Worm (Caenorhabditis elegans) whole organism, L4 larva: ENCODE data around the gene F13H6.5.

ENCODE experiments used
- T26A8.4 ChIP-seq: fragments of 200-800 bp; sonication (Bioruptor generic); IDR thresholded peaks from 2 replicates; pipeline ENCODE4 v1.3.6; 2022; ENCODE audit warnings: missing genetic modification characterization, missing compliant biosample characterization
- Y105C5A.15 ChIP-seq: fragments of 200-800 bp; sonication (Bioruptor generic); IDR thresholded peaks from 2 replicates; pipeline ENCODE4 v1.3.6; 2022; ENCODE audit warnings: missing genetic modification characterization, missing compliant biosample characterization
- Y5F2A.4 ChIP-seq: fragments of 200-800 bp; sonication (Bioruptor generic); optimal IDR thresholded peaks from 2 replicates; lab custom pipeline; 2018; ENCODE audit warnings: mild to moderate bottlenecking, missing genetic modification characterization, missing compliant biosample characterization
- Y75B8A.6 ChIP-seq: fragments of 200-800 bp; sonication (Bioruptor generic); IDR thresholded peaks from 2 replicates; pipeline ENCODE4 v1.3.6; 2022; ENCODE audit warnings: missing genetic modification reagents, missing genetic modification characterization, missing compliant biosample characterization
- aly-2 ChIP-seq: sonication (generic microtip); optimal IDR thresholded peaks from 2 replicates; lab custom pipeline; 2018; ENCODE audit warnings: missing biosample characterization, missing genetic modification characterization
- ama-1 ChIP-seq: fragments of 150-350 bp; optimal IDR thresholded peaks from 2 replicates; lab custom pipeline; 2014; ENCODE audit warnings: inconsistent platforms, mixed read lengths
- attf-4 ChIP-seq: sonication (generic microtip); optimal IDR thresholded peaks from 3 replicates; lab custom pipeline; 2017; ENCODE audit warnings: missing biosample characterization, missing genetic modification characterization
- ceh-20 ChIP-seq: fragments of 200-800 bp; sonication (Bioruptor generic); IDR thresholded peaks from 2 replicates; pipeline ENCODE4 v1.3.6; 2022; ENCODE audit warnings: missing genetic modification reagents, missing genetic modification characterization, missing compliant biosample characterization
- ceh-28 ChIP-seq: fragments of 150-350 bp; optimal IDR thresholded peaks from 2 replicates; lab custom pipeline; 2014; ENCODE audit warnings: missing biosample characterization, missing genetic modification reagents, missing genetic modification characterization
- ceh-44 ChIP-seq: fragments of 200-800 bp; sonication (Bioruptor generic); IDR thresholded peaks from 2 replicates; pipeline ENCODE4 v1.3.6; 2022; ENCODE audit warnings: missing genetic modification reagents, missing genetic modification characterization, missing compliant biosample characterization
- dmd-6 ChIP-seq: fragments of 200-800 bp; sonication (Bioruptor generic); IDR thresholded peaks from 2 replicates; pipeline ENCODE4 v1.3.6; 2022; ENCODE audit warnings: missing genetic modification reagents, missing genetic modification characterization, missing compliant biosample characterization
- dmd-8 ChIP-seq: fragments of 200-800 bp; sonication (Bioruptor generic); IDR thresholded peaks from 2 replicates; pipeline ENCODE4 v1.3.6; 2022; ENCODE audit warnings: missing genetic modification characterization, missing compliant biosample characterization
- duxl-1 ChIP-seq: sonication (generic microtip); optimal IDR thresholded peaks from 2 replicates; lab custom pipeline; 2016; ENCODE audit warnings: mild to moderate bottlenecking, missing genetic modification characterization, moderate library complexity, missing compliant biosample characterization; ENCODE audit not compliant: poor library complexity
- egl-43 ChIP-seq: fragments of 200-800 bp; sonication (Bioruptor generic); IDR thresholded peaks from 2 replicates; pipeline ENCODE4 v1.3.6; 2022; ENCODE audit warnings: missing genetic modification reagents, missing genetic modification characterization, missing compliant biosample characterization
- hlh-30 ChIP-seq: sonication (generic microtip); optimal IDR thresholded peaks from 2 replicates; lab custom pipeline; 2017; ENCODE audit warnings: antibody characterized with exemption, mild to moderate bottlenecking, missing genetic modification characterization, missing compliant biosample characterization; ENCODE audit not compliant: insufficient read depth
- jun-1 ChIP-seq: fragments of 150-350 bp; optimal IDR thresholded peaks from 2 replicates; lab custom pipeline; 2014; ENCODE audit warnings: missing biosample characterization, missing genetic modification reagents, missing genetic modification characterization
- lim-7 ChIP-seq: fragments of 200-800 bp; sonication (Bioruptor generic); IDR thresholded peaks from 2 replicates; pipeline ENCODE4 v1.3.6; 2022; ENCODE audit warnings: missing genetic modification characterization, missing compliant biosample characterization
- lin-1 ChIP-seq: fragments of 200-800 bp; sonication (Bioruptor generic); IDR thresholded peaks from 2 replicates; pipeline ENCODE4 v1.3.6; 2022; ENCODE audit warnings: missing genetic modification reagents, missing genetic modification characterization, missing compliant biosample characterization
- lin-15B ChIP-seq: fragments of 150-350 bp; sonication (generic microtip); optimal IDR thresholded peaks from 3 replicates; lab custom pipeline; 2014; ENCODE audit warnings: missing biosample characterization, missing genetic modification characterization
- lin-29 ChIP-seq: fragments of 200-800 bp; sonication (Bioruptor generic); IDR thresholded peaks from 2 replicates; pipeline ENCODE4 v1.3.6; 2022; ENCODE audit warnings: missing genetic modification reagents, missing genetic modification characterization, missing compliant biosample characterization
- lin-38 ChIP-seq: fragments of 200-800 bp; sonication (Bioruptor generic); IDR thresholded peaks from 2 replicates; pipeline ENCODE4 v1.3.6; 2022; ENCODE audit warnings: missing genetic modification reagents, missing genetic modification characterization, missing compliant biosample characterization
- lsy-2 ChIP-seq, 2 experiments: fragments of 150-350 bp in 1 of 2; sonication (generic microtip) in 1 of 2; optimal IDR thresholded peaks; 2 replicates each; lab custom pipeline; 2014 to 2017; ENCODE audit warnings: missing biosample characterization in 2 of 2, missing genetic modification characterization in 2 of 2
- madf-5 ChIP-seq, 2 experiments: fragments of 200-800 bp; sonication (Bioruptor generic); IDR thresholded peaks; 2 replicates each; pipeline ENCODE4 v1.3.6; 2022; ENCODE audit warnings: missing compliant biosample characterization in 2 of 2, missing genetic modification characterization in 2 of 2
- mdl-1 ChIP-seq, 2 experiments: fragments of 150-350 bp in 1 of 2; sonication (generic microtip) in 1 of 2; optimal IDR thresholded peaks; 2 replicates each; lab custom pipeline; 2014 to 2017; ENCODE audit warnings: missing biosample characterization in 2 of 2, missing genetic modification characterization in 2 of 2
- mdt-29 ChIP-seq: fragments of 200-800 bp; sonication (Bioruptor generic); IDR thresholded peaks from 2 replicates; pipeline ENCODE4 v1.3.6; 2022; ENCODE audit warnings: missing genetic modification reagents, missing genetic modification characterization, missing compliant biosample characterization
- mxl-2 ChIP-seq: fragments of 200-800 bp; sonication (Bioruptor generic); conservative IDR thresholded peaks from 2 replicates; pipeline ENCODE4 v1.3.6; 2022; ENCODE audit warnings: missing genetic modification reagents, missing genetic modification characterization, missing compliant biosample characterization
- mxl-3 ChIP-seq: fragments of 200-800 bp; sonication (Bioruptor generic); optimal IDR thresholded peaks from 2 replicates; lab custom pipeline; 2018; ENCODE audit warnings: mild to moderate bottlenecking, missing genetic modification characterization, missing compliant biosample characterization
- nhr-10 ChIP-seq: fragments of 150-350 bp; optimal IDR thresholded peaks from 2 replicates; lab custom pipeline; 2014; ENCODE audit warnings: missing biosample characterization, missing genetic modification characterization
- nhr-111 ChIP-seq: fragments of 200-800 bp; sonication (Bioruptor generic); optimal IDR thresholded peaks from 2 replicates; lab custom pipeline; 2018; ENCODE audit warnings: mild to moderate bottlenecking, missing genetic modification characterization, missing compliant biosample characterization
- nhr-25 ChIP-seq: sonication (generic microtip); optimal IDR thresholded peaks from 2 replicates; lab custom pipeline; 2017; ENCODE audit warnings: missing genetic modification characterization, mild to moderate bottlenecking, missing compliant biosample characterization, antibody characterized with exemption, moderate library complexity, borderline replicate concordance; ENCODE audit not compliant: insufficient read depth
- nhr-48 ChIP-seq: sonication (generic microtip); optimal IDR thresholded peaks from 2 replicates; lab custom pipeline; 2016; ENCODE audit warnings: mild to moderate bottlenecking, missing genetic modification characterization, missing compliant biosample characterization
- nhr-6 ChIP-seq: fragments of 150-350 bp; optimal IDR thresholded peaks from 2 replicates; lab custom pipeline; 2014; ENCODE audit warnings: missing biosample characterization, missing genetic modification characterization
- nhr-77 ChIP-seq: fragments of 150-350 bp; optimal IDR thresholded peaks from 2 replicates; lab custom pipeline; 2014; ENCODE audit warnings: missing biosample characterization, missing genetic modification characterization
- php-3 ChIP-seq: fragments of 200-800 bp; sonication (Bioruptor generic); IDR thresholded peaks from 2 replicates; pipeline ENCODE4 v1.3.6; 2022; ENCODE audit warnings: missing genetic modification reagents, missing genetic modification characterization, missing compliant biosample characterization
- saeg-2 ChIP-seq: fragments of 200-800 bp; sonication (Bioruptor generic); IDR thresholded peaks from 2 replicates; pipeline ENCODE4 v1.3.6; 2022; ENCODE audit warnings: missing genetic modification reagents, missing genetic modification characterization, missing compliant biosample characterization
- sdz-12 ChIP-seq: fragments of 200-800 bp; sonication (Bioruptor generic); optimal IDR thresholded peaks from 2 replicates; lab custom pipeline; 2018; ENCODE audit warnings: mild to moderate bottlenecking, missing genetic modification characterization, missing compliant biosample characterization
- set-16 ChIP-seq: fragments of 200-800 bp; sonication (Bioruptor generic); IDR thresholded peaks from 2 replicates; pipeline ENCODE4 v1.3.6; 2022; ENCODE audit warnings: missing genetic modification reagents, missing genetic modification characterization, missing compliant biosample characterization
- skn-1 ChIP-seq: fragments of 150-350 bp; optimal IDR thresholded peaks from 2 replicates; lab custom pipeline; 2014; ENCODE audit warnings: missing biosample characterization, missing genetic modification characterization
- tag-97 ChIP-seq: fragments of 200-800 bp; sonication (Bioruptor generic); IDR thresholded peaks from 2 replicates; pipeline ENCODE4 v1.3.6; 2022; ENCODE audit warnings: missing genetic modification characterization, missing compliant biosample characterization
- tra-1 ChIP-seq: fragments of 200-800 bp; sonication (Bioruptor generic); IDR thresholded peaks from 2 replicates; pipeline ENCODE4 v1.3.6; 2022; ENCODE audit warnings: missing genetic modification reagents, missing genetic modification characterization, missing compliant biosample characterization
- zfp-2 ChIP-seq: sonication (generic microtip); optimal IDR thresholded peaks from 2 replicates; lab custom pipeline; 2016; ENCODE audit warnings: mild to moderate bottlenecking, missing genetic modification characterization, missing compliant biosample characterization
- ztf-11 ChIP-seq: fragments of 150-350 bp; optimal IDR thresholded peaks from 2 replicates; lab custom pipeline; 2014; ENCODE audit warnings: missing biosample characterization, missing genetic modification characterization
- ztf-7 ChIP-seq: fragments of 150-350 bp; optimal IDR thresholded peaks from 2 replicates; lab custom pipeline; 2014; ENCODE audit warnings: missing biosample characterization, missing genetic modification characterization

The F13H6.5 gene

ce11 chrV:6350109-6350508 is 24.6 kb downstream of the F13H6.5 start (continued):
- TF ChIP-seq ceh-28 (tag; lab: Kevin White, UChicago) = no peak
- TF ChIP-seq hlh-30 (tag; lab: Kevin White, UChicago) = no peak
- TF ChIP-seq jun-1 (tag; lab: Kevin White, UChicago) = no peak
- no peak for TF ChIP-seq lin-15B
- TF ChIP-seq lin-1 (GFP tag; lab: Robert Waterston, UW) = no peak
- peak in 1 of 2 experiments; percentile 58 for TF ChIP-seq mdl-1 (tag; optimal IDR thresholded peaks at IDR 0.05; lab: Kevin White, UChicago)
- no peak for TF ChIP-seq nhr-48 (tag; lab: Kevin White, UChicago)
- TF ChIP-seq mdt-29 = no peak
- no peak for TF ChIP-seq sdz-12 (GFP tag; lab: Kevin White, UChicago)
- TF ChIP-seq nhr-25 (tag; lab: Kevin White, UChicago) = no peak
- TF ChIP-seq saeg-2 (GFP tag; lab: Robert Waterston, UW) = no peak
- TF ChIP-seq mxl-2 (GFP tag; lab: Robert Waterston, UW) = no peak
- TF ChIP-seq tag-97 (GFP tag; lab: Robert Waterston, UW) = no peak
- no peak for TF ChIP-seq ztf-7 (tag; lab: Kevin White, UChicago)
- no peak for TF ChIP-seq skn-1 (tag; lab: Kevin White, UChicago)
- peak in 1 of 2 experiments; percentile 5 for TF ChIP-seq lsy-2 (tag; optimal IDR thresholded peaks at IDR 0.05; lab: Kevin White, UChicago)
- no peak for TF ChIP-seq aly-2
- TF ChIP-seq egl-43 = no peak
- no peak for TF ChIP-seq lin-38
- no peak for TF ChIP-seq php-3 (GFP tag; lab: Robert Waterston, UW)
- TF ChIP-seq T26A8.4 (GFP tag; lab: Robert Waterston, UW) = no peak
- no peak for TF ChIP-seq nhr-77 (tag; lab: Kevin White, UChicago)
- TF ChIP-seq ceh-20 (GFP tag; lab: Robert Waterston, UW) = peak; percentile 68; the same call in 1 of the 2 replicates
- no peak for TF ChIP-seq lin-29 (GFP tag; lab: Robert Waterston, UW)
- TF ChIP-seq ztf-11 (tag; lab: Kevin White, UChicago) = no peak
- no peak for TF ChIP-seq tra-1
- no peak for TF ChIP-seq Y5F2A.4 (GFP tag; lab: Kevin White, UChicago)
- TF ChIP-seq duxl-1 (tag; lab: Kevin White, UChicago) = no peak
- no peak for TF ChIP-seq zfp-2 (tag; lab: Kevin White, UChicago)
- no peak for TF ChIP-seq attf-4 (tag; lab: Kevin White, UChicago)
- no peak for TF ChIP-seq ama-1
- no peak for TF ChIP-seq nhr-6 (tag; lab: Kevin White, UChicago)
- no peak for TF ChIP-seq dmd-8 (GFP tag; lab: Robert Waterston, UW)
- TF ChIP-seq Y75B8A.6 = no peak
- no peak for TF ChIP-seq nhr-111 (GFP tag; lab: Kevin White, UChicago)
- peak; percentile 63 for TF ChIP-seq set-16 (GFP tag; lab: Robert Waterston, UW)
- TF ChIP-seq nhr-10 (tag; lab: Kevin White, UChicago) = no peak
- no peak for TF ChIP-seq lim-7
- no peak for TF ChIP-seq mxl-3 (GFP tag; lab: Kevin White, UChicago)
- no peak for TF ChIP-seq ceh-44 (GFP tag; lab: Robert Waterston, UW)
- TF ChIP-seq Y105C5A.15 (GFP tag; lab: Robert Waterston, UW) = no peak
- TF ChIP-seq madf-5 (GFP tag; IDR thresholded peaks at IDR 0.05; lab: Robert Waterston, UW) = no peak
- peak; percentile 20; the same call in 1 of the 2 replicates for TF ChIP-seq dmd-6
